Worm (Caenorhabditis elegans) whole organism, early embryonic: ENCODE results near the gene T28C12.2.

Experiments
- B0310.2 ChIP-seq: sonication (generic microtip); optimal IDR thresholded peaks from 2 replicates; lab custom pipeline; 2016; ENCODE audit warnings: mild to moderate bottlenecking, missing genetic modification characterization, missing compliant biosample characterization
- F13C5.2 ChIP-seq: sonication (generic microtip); optimal IDR thresholded peaks from 2 replicates; lab custom pipeline; 2017; ENCODE audit warnings: mild to moderate bottlenecking, missing genetic modification characterization, inconsistent platforms, missing compliant biosample characterization
- aly-1 ChIP-seq: sonication (generic microtip); optimal IDR thresholded peaks from 2 replicates; lab custom pipeline; 2016; ENCODE audit warnings: missing genetic modification characterization, missing compliant biosample characterization
- ama-1 ChIP-seq: fragments of 150-350 bp; optimal IDR thresholded peaks from 2 replicates; lab custom pipeline; 2014
- ceh-13 ChIP-seq: fragments of 200-800 bp; sonication (Bioruptor generic); optimal IDR thresholded peaks from 2 replicates; lab custom pipeline; 2018; ENCODE audit warnings: mild to moderate bottlenecking, missing genetic modification characterization, missing compliant biosample characterization
- ceh-36 ChIP-seq: sonication (generic microtip); optimal IDR thresholded peaks from 2 replicates; lab custom pipeline; 2016; ENCODE audit warnings: missing genetic modification characterization, inconsistent platforms, missing compliant biosample characterization
- ets-7 ChIP-seq: sonication (generic microtip); optimal IDR thresholded peaks from 2 replicates; lab custom pipeline; 2016; ENCODE audit warnings: missing genotype, missing genetic modification characterization, missing compliant biosample characterization
- flt-1 ChIP-seq: fragments of 200-800 bp; sonication (Bioruptor generic); IDR thresholded peaks from 2 replicates; pipeline ENCODE4 v1.3.6; 2022; ENCODE audit warnings: missing genetic modification characterization, missing compliant biosample characterization
- hmbx-1 ChIP-seq: sonication (generic microtip); optimal IDR thresholded peaks from 2 replicates; lab custom pipeline; 2016; ENCODE audit warnings: mild to moderate bottlenecking, missing genetic modification characterization, missing compliant biosample characterization
- hmg-4 ChIP-seq: fragments of 200-800 bp; sonication (Bioruptor generic); optimal IDR thresholded peaks from 2 replicates; lab custom pipeline; 2018; ENCODE audit warnings: mild to moderate bottlenecking, missing genetic modification characterization, missing compliant biosample characterization
- hnd-1 ChIP-seq: sonication (generic microtip); optimal IDR thresholded peaks from 2 replicates; lab custom pipeline; 2016; ENCODE audit warnings: missing genetic modification characterization, missing compliant biosample characterization
- pes-1 ChIP-seq: fragments of 200-800 bp; sonication (Bioruptor generic); IDR thresholded peaks from 2 replicates; pipeline ENCODE4 v1.3.6; 2022; ENCODE audit warnings: missing genetic modification reagents, missing genetic modification characterization, missing compliant biosample characterization
- scrt-1 ChIP-seq: fragments of 200-800 bp; sonication (Bioruptor generic); IDR thresholded peaks from 2 replicates; pipeline ENCODE4 v1.3.6; 2022; ENCODE audit warnings: missing genetic modification characterization, missing compliant biosample characterization
- sea-1 ChIP-seq: fragments of 200-800 bp; sonication (Bioruptor generic); conservative IDR thresholded peaks from 2 replicates; pipeline ENCODE4 v1.3.6; 2022; ENCODE audit warnings: missing genetic modification characterization, missing compliant biosample characterization
- tbx-11 ChIP-seq: fragments of 200-800 bp; sonication (Bioruptor generic); IDR thresholded peaks from 2 replicates; pipeline ENCODE4 v1.3.6; 2022; ENCODE audit warnings: missing genetic modification characterization, missing compliant biosample characterization
- tbx-37 ChIP-seq: fragments of 200-800 bp; sonication (Bioruptor generic); conservative IDR thresholded peaks from 2 replicates; pipeline ENCODE4 v1.3.6; 2022; ENCODE audit warnings: missing genetic modification reagents, missing genetic modification characterization, missing compliant biosample characterization
- tra-4 ChIP-seq: sonication (generic microtip); optimal IDR thresholded peaks from 2 replicates; lab custom pipeline; 2017; ENCODE audit warnings: missing genetic modification characterization, missing compliant biosample characterization

Gene T28C12.2

ce11 chrV:6301046-6301445, 28.0 kb upstream of the T28C12.2 start:
- TF ChIP-seq ets-7 (tag; lab: Kevin White, UChicago) (no peak), pes-1 (GFP tag; lab: Robert Waterston, UW) (no peak), hmg-4 (GFP tag; lab: Kevin White, UChicago) (no peak), hmbx-1 (tag; lab: Kevin White, UChicago) (no peak), tbx-11 (no peak), tra-4 (tag; lab: Kevin White, UChicago) (no peak), ama-1 (lab: Kevin White, UChicago) (no peak), ceh-13 (GFP tag; lab: Kevin White, UChicago) (no peak), ceh-36 (no peak), B0310.2 (tag; lab: Kevin White, UChicago) (no peak), hnd-1 (no peak), scrt-1 (GFP tag; lab: Robert Waterston, UW) (no peak), aly-1 (tag; lab: Kevin White, UChicago) (no peak)

- TF ChIP-seq B0310.2 (tag; lab: Kevin White, UChicago): no peak
- no peak for TF ChIP-seq hmg-4 (GFP tag; lab: Kevin White, UChicago)
- TF ChIP-seq ama-1 (lab: Kevin White, UChicago): no peak
Observed at ce11 chrV:6302465-6302864, 26.5 kb upstream of the T28C12.2 start.

- TF ChIP-seq ceh-13 (GFP tag; lab: Kevin White, UChicago): no peak
- no peak for TF ChIP-seq F13C5.2 (tag; lab: Kevin White, UChicago)
- TF ChIP-seq scrt-1 (GFP tag; lab: Robert Waterston, UW): no peak
- TF ChIP-seq tra-4 (tag; lab: Kevin White, UChicago): no peak
- no peak for TF ChIP-seq ceh-36
- TF ChIP-seq ets-7 (tag; lab: Kevin White, UChicago): no peak
- TF ChIP-seq tbx-37 (GFP tag; lab: Robert Waterston, UW): no peak
- TF ChIP-seq sea-1 (GFP tag; lab: Robert Waterston, UW): no peak
- no peak for TF ChIP-seq hnd-1
- TF ChIP-seq pes-1 (GFP tag; lab: Robert Waterston, UW): no peak
- TF ChIP-seq hmbx-1 (tag; lab: Kevin White, UChicago): no peak
Observed at ce11 chrV:6303471-6303870, 25.5 kb upstream of the T28C12.2 start, which contains the start of gene sago-1. TSS of gene sago-1 (plus strand) at chrV:6303771.

- TF ChIP-seq hmg-4 (GFP tag; lab: Kevin White, UChicago) (no peak), hmbx-1 (tag; lab: Kevin White, UChicago) (no peak), pes-1 (GFP tag; lab: Robert Waterston, UW) (no peak), B0310.2 (tag; lab: Kevin White, UChicago) (no peak), ceh-13 (GFP tag; lab: Kevin White, UChicago) (no peak), aly-1 (tag; lab: Kevin White, UChicago) (no peak), ceh-36 (no peak), sea-1 (GFP tag; lab: Robert Waterston, UW) (no peak), hnd-1 (no peak), ama-1 (lab: Kevin White, UChicago) (no peak), scrt-1 (GFP tag; lab: Robert Waterston, UW) (no peak), F13C5.2 (tag; lab: Kevin White, UChicago) (no peak), tbx-37 (GFP tag; lab: Robert Waterston, UW) (no peak), tbx-11 (no peak), tra-4 (tag; lab: Kevin White, UChicago) (no peak)
Observed at ce11 chrV:6311936-6312335, 17.1 kb upstream of the T28C12.2 start.

- no peak for TF ChIP-seq B0310.2 (tag; lab: Kevin White, UChicago)
- no peak for TF ChIP-seq hmbx-1 (tag; lab: Kevin White, UChicago)
- TF ChIP-seq scrt-1 (GFP tag; lab: Robert Waterston, UW): no peak
- TF ChIP-seq ceh-36: no peak
- TF ChIP-seq hnd-1: no peak
- TF ChIP-seq tbx-11: no peak
- TF ChIP-seq ets-7 (tag; lab: Kevin White, UChicago): no peak
- no peak for TF ChIP-seq pes-1 (GFP tag; lab: Robert Waterston, UW)
- TF ChIP-seq flt-1: no peak
- TF ChIP-seq hmg-4 (GFP tag; lab: Kevin White, UChicago): no peak
Observed at ce11 chrV:6316632-6317031, 12.4 kb upstream of the T28C12.2 start, which contains the start of gene cest-24. TSS of gene cest-24 (plus strand) at chrV:6316932.

ce11 chrV:6317928-6318327, 11.1 kb upstream of the T28C12.2 start:
- TF ChIP-seq sea-1 (GFP tag; lab: Robert Waterston, UW): no peak
- TF ChIP-seq scrt-1 (GFP tag; lab: Robert Waterston, UW): no peak
- TF ChIP-seq tbx-11: no peak
- no peak for TF ChIP-seq hnd-1
- no peak for TF ChIP-seq hmg-4 (GFP tag; lab: Kevin White, UChicago)
- TF ChIP-seq tbx-37 (GFP tag; lab: Robert Waterston, UW): no peak
- no peak for TF ChIP-seq ama-1 (lab: Kevin White, UChicago)
- no peak for TF ChIP-seq ets-7 (tag; lab: Kevin White, UChicago)
- no peak for TF ChIP-seq ceh-36
- TF ChIP-seq hmbx-1 (tag; lab: Kevin White, UChicago): no peak
- TF ChIP-seq B0310.2 (tag; lab: Kevin White, UChicago): no peak
- no peak for TF ChIP-seq pes-1 (GFP tag; lab: Robert Waterston, UW)
- TF ChIP-seq tra-4 (tag; lab: Kevin White, UChicago): no peak
- TF ChIP-seq aly-1 (tag; lab: Kevin White, UChicago): no peak
- TF ChIP-seq ceh-13 (GFP tag; lab: Kevin White, UChicago): no peak
- no peak for TF ChIP-seq flt-1
- TF ChIP-seq F13C5.2 (tag; lab: Kevin White, UChicago): no peak

ce11 chrV:6319358-6319757, 9.6 kb upstream of the T28C12.2 start:
- TF ChIP-seq aly-1 (tag; lab: Kevin White, UChicago) (no peak), tbx-11 (no peak), B0310.2 (tag; lab: Kevin White, UChicago) (no peak), hmg-4 (GFP tag; lab: Kevin White, UChicago) (no peak), scrt-1 (GFP tag; lab: Robert Waterston, UW) (no peak), hnd-1 (no peak), pes-1 (GFP tag; lab: Robert Waterston, UW) (no peak), flt-1 (no peak), ets-7 (tag; lab: Kevin White, UChicago) (no peak), F13C5.2 (tag; lab: Kevin White, UChicago) (no peak), ama-1 (lab: Kevin White, UChicago) (no peak), sea-1 (GFP tag; lab: Robert Waterston, UW) (no peak), ceh-36 (no peak)
